Worm (Caenorhabditis elegans) whole organism, early embryonic: ENCODE data around the gene C08D8.7.

Experiments
- B0310.2 ChIP-seq: sonication (generic microtip); optimal IDR thresholded peaks from 2 replicates; lab custom pipeline; 2016; ENCODE audit warnings: mild to moderate bottlenecking, missing genetic modification characterization, missing compliant biosample characterization
- F13C5.2 ChIP-seq: sonication (generic microtip); optimal IDR thresholded peaks from 2 replicates; lab custom pipeline; 2017; ENCODE audit warnings: mild to moderate bottlenecking, missing genetic modification characterization, inconsistent platforms, missing compliant biosample characterization
- ama-1 ChIP-seq: fragments of 150-350 bp; optimal IDR thresholded peaks from 2 replicates; lab custom pipeline; 2014
- ceh-13 ChIP-seq: fragments of 200-800 bp; sonication (Bioruptor generic); optimal IDR thresholded peaks from 2 replicates; lab custom pipeline; 2018; ENCODE audit warnings: mild to moderate bottlenecking, missing genetic modification characterization, missing compliant biosample characterization
- ets-7 ChIP-seq: sonication (generic microtip); optimal IDR thresholded peaks from 2 replicates; lab custom pipeline; 2016; ENCODE audit warnings: missing genotype, missing genetic modification characterization, missing compliant biosample characterization
- hmbx-1 ChIP-seq: sonication (generic microtip); optimal IDR thresholded peaks from 2 replicates; lab custom pipeline; 2016; ENCODE audit warnings: mild to moderate bottlenecking, missing genetic modification characterization, missing compliant biosample characterization
- hnd-1 ChIP-seq: sonication (generic microtip); optimal IDR thresholded peaks from 2 replicates; lab custom pipeline; 2016; ENCODE audit warnings: missing genetic modification characterization, missing compliant biosample characterization
- pes-1 ChIP-seq: fragments of 200-800 bp; sonication (Bioruptor generic); IDR thresholded peaks from 2 replicates; pipeline ENCODE4 v1.3.6; 2022; ENCODE audit warnings: missing genetic modification reagents, missing genetic modification characterization, missing compliant biosample characterization
- scrt-1 ChIP-seq: fragments of 200-800 bp; sonication (Bioruptor generic); IDR thresholded peaks from 2 replicates; pipeline ENCODE4 v1.3.6; 2022; ENCODE audit warnings: missing genetic modification characterization, missing compliant biosample characterization
- sea-1 ChIP-seq: fragments of 200-800 bp; sonication (Bioruptor generic); conservative IDR thresholded peaks from 2 replicates; pipeline ENCODE4 v1.3.6; 2022; ENCODE audit warnings: missing genetic modification characterization, missing compliant biosample characterization

DNA sequence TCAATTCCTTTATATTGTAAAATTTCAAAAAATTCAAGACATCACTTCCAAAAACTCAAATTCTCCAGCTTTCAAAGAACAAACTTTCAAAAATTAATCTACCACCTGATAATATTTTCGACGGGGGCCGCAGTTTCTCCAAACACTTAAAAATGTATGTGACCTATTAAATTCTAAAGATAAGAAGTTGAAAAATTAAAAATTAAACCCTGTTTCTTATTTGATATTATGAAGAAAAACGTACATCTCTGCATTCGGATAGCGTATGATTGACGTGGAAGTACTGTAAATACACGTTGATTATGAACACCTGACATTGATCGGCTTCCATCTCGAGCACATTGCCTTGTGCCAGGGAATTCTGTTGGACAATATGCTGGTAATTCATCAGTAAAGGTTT, 35.1 kb upstream of the C08D8.7 start:
- TF ChIP-seq B0310.2 (tag; lab: Kevin White, UChicago) (no peak), ceh-13 (GFP tag; lab: Kevin White, UChicago) (no peak), F13C5.2 (tag; lab: Kevin White, UChicago) (no peak), pes-1 (GFP tag; lab: Robert Waterston, UW) (no peak), scrt-1 (no peak), ets-7 (tag; lab: Kevin White, UChicago) (no peak), hmbx-1 (no peak), sea-1 (no peak), ama-1 (lab: Kevin White, UChicago) (no peak), hnd-1 (tag; lab: Kevin White, UChicago) (no peak)
